Worm (Caenorhabditis elegans) whole organism, L4/young adult: ENCODE measurements around the gene lin-8.

Experiments
- dao-5 ChIP-seq: sonication (generic microtip); optimal IDR thresholded peaks from 2 replicates; lab custom pipeline; 2016; ENCODE audit warnings: missing genotype, missing genetic modification characterization, moderate library complexity, missing compliant biosample characterization
- him-1 ChIP-seq: sonication (generic microtip); optimal IDR thresholded peaks from 2 replicates; lab custom pipeline; 2016; ENCODE audit warnings: missing genotype, missing genetic modification reagents, missing genetic modification characterization, missing compliant biosample characterization

ce11 chrII:3066401-3066800, 9.8 kb downstream of the lin-8 start:
- TF ChIP-seq dao-5 (tag; lab: Kevin White, UChicago) (no peak), him-1 (tag; lab: Kevin White, UChicago) (no peak)
